Fruit fly (Drosophila melanogaster): ENCODE measurements around the gene Nup205.

Nup205 gene

DNA sequence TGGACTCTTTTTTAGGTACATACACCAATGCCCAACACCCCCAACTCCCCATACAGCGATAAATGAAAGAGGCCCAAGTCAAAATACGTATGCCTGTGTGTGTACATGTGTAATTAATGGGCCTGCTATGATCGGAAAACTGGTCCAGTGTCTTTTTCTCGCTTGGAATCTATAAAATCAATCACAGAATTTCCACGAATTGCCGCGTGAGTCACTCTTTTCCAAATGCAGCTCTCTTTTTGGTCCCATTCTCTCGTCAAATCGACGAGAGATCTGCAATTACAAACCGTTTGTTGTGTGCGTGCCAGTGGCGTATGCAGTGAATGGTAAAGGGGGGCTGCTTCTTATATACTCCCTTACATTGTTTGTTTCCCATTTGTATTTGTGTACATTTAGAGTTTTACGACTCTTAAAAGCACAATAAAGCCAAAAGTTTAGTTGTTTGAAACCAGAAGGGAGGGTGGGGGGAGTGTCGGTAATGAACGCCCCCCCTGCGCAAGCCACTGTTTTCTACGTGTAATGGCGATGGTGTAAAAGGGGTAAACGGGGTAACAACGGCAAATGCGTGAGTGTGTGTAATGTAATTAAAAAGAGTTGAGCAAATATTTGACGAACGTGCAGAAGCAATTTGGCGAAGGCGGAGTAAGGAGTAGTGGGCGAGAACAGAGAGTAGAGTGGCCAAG lies 5.2 kb upstream of the Nup205 start (continued):
- TF ChIP-seq CG3407 (GFP tag; optimal IDR thresholded peaks at IDR 0.05) (peak; percentile 88), CG3065 (GFP tag; optimal IDR thresholded peaks at IDR 0.05) (peak; percentile 75), CG15601 (tag; optimal IDR thresholded peaks at IDR 0.05) (peak; percentile 90), CG9932 (GFP tag; IDR thresholded peaks at IDR 0.05) (peak; percentile 86), HLH54F (GFP tag; optimal IDR thresholded peaks at IDR 0.05) (peak; percentile 94), tin (GFP tag; optimal IDR thresholded peaks at IDR 0.05) (peak; percentile 94), grn (GFP tag; optimal IDR thresholded peaks at IDR 0.05) (peak; percentile 49), NfI (GFP tag; optimal IDR thresholded peaks at IDR 0.05) (peak; percentile 92), Ada2b (GFP tag; IDR thresholded peaks at IDR 0.05) (peak; percentile 93), sima (GFP tag; optimal IDR thresholded peaks at IDR 0.05) (peak; percentile 85), CG16863 (GFP tag; optimal IDR thresholded peaks at IDR 0.05) (peak; percentile 96), stwl (tag; optimal IDR thresholded peaks at IDR 0.05) (peak; percentile 14), Fer1 (GFP tag; optimal IDR thresholded peaks at IDR 0.05) (peak; percentile 94), lmd (GFP tag; IDR thresholded peaks at IDR 0.05) (peak; percentile 97), CG34376 (GFP tag; optimal IDR thresholded peaks at IDR 0.05) (peak; percentile 72), CG6654 (GFP tag; optimal IDR thresholded peaks at IDR 0.05) (peak; percentile 75), Pdp1 (GFP tag; optimal IDR thresholded peaks at IDR 0.05) (peak; percentile 90 to 95), CG14860 (GFP tag; IDR thresholded peaks at IDR 0.05; ENCODE audit: partially characterized antibody) (no peak), pros (GFP tag; optimal IDR thresholded peaks at IDR 0.05) (peak; percentile 78), CG11085 (GFP tag; IDR thresholded peaks at IDR 0.05) (peak; percentile 78), CG4404 (GFP tag; IDR thresholded peaks at IDR 0.05) (peak; percentile 92), CG13424 (tag; optimal IDR thresholded peaks at IDR 0.05) (peak; percentile 95)

- TF ChIP-seq CG8765 (GFP tag; IDR thresholded peaks at IDR 0.05) = no peak
- TF ChIP-seq crp (GFP tag; optimal IDR thresholded peaks at IDR 0.05) = no peak
- TF ChIP-seq lola (GFP tag; optimal IDR thresholded peaks at IDR 0.05) = peak in 1 of 3 experiments; percentile 30
- TF ChIP-seq Sox102F (GFP tag; optimal IDR thresholded peaks at IDR 0.05) = peak; percentile 60
- peak; percentile 23 for TF ChIP-seq Bteb2 (GFP tag; optimal IDR thresholded peaks at IDR 0.05)
- peak; percentile 2 for TF ChIP-seq tap (tag; optimal IDR thresholded peaks at IDR 0.05)
- peak; percentile 84 for TF ChIP-seq CG13624 (GFP tag; optimal IDR thresholded peaks at IDR 0.05)
- peak; percentile 76 for TF ChIP-seq CG5953 (GFP tag; IDR thresholded peaks at IDR 0.05)
- TF ChIP-seq CG6689 (GFP tag; IDR thresholded peaks at IDR 0.05) = peak; percentile 64; the same call in 1 of the 2 replicates
- TF ChIP-seq HLHmδ (GFP tag; optimal IDR thresholded peaks at IDR 0.05) = peak; percentile 67
- TF ChIP-seq dan (GFP tag; IDR thresholded peaks at IDR 0.05) = no peak
- TF ChIP-seq mam (GFP tag; optimal IDR thresholded peaks at IDR 0.05) = peak; percentile 80
- peak; percentile 43 for TF ChIP-seq CG18619 (GFP tag; optimal IDR thresholded peaks at IDR 0.05)
- TF ChIP-seq Poxn (GFP tag; IDR thresholded peaks at IDR 0.05) = no peak
- peak; percentile 72 for TF ChIP-seq CG15514 (GFP tag; optimal IDR thresholded peaks at IDR 0.05)
- TF ChIP-seq zfh2 (GFP tag; optimal IDR thresholded peaks at IDR 0.05) = peak; percentile 61
- no peak for TF ChIP-seq CG11085 (GFP tag; IDR thresholded peaks at IDR 0.05)
- peak; percentile 30 for TF ChIP-seq CrebB (tag; optimal IDR thresholded peaks at IDR 0.05)
- TF ChIP-seq ap (GFP tag; IDR thresholded peaks at IDR 0.05) = peak; percentile 57
- no peak for TF ChIP-seq CG15073 (GFP tag; optimal IDR thresholded peaks at IDR 0.05)
- TF ChIP-seq CG1792 (GFP tag; optimal IDR thresholded peaks at IDR 0.05) = peak; percentile 55
- TF ChIP-seq CG15479 (GFP tag; optimal IDR thresholded peaks at IDR 0.05) = peak; percentile 88
- peak; percentile 65 for TF ChIP-seq E2f1 (GFP tag; IDR thresholded peaks at IDR 0.05)
- peak; percentile 71; the same call in 2 of the 3 replicates for TF ChIP-seq Aef1 (GFP tag; IDR thresholded peaks at IDR 0.05)
- peak; percentile 7 for TF ChIP-seq Vsx1 (GFP tag; optimal IDR thresholded peaks at IDR 0.05)
- peak; percentile 60; the same call in 1 of the 3 replicates for TF ChIP-seq CG11093 (GFP tag; IDR thresholded peaks at IDR 0.05)
- TF ChIP-seq lmd (GFP tag; IDR thresholded peaks at IDR 0.05) = peak; percentile 74
- peak; percentile 44 for TF ChIP-seq CG7271 (tag; optimal IDR thresholded peaks at IDR 0.05)
- TF ChIP-seq gcm2 (GFP tag; optimal IDR thresholded peaks at IDR 0.05) = peak; percentile 63
Measured at dm6 chrX:19848342-19848793, 3.6 kb upstream of the Nup205 start.

Measured in whole organism, embryonic.